Fruit fly (Drosophila melanogaster): ENCODE results near the gene Nse1.

DNA sequence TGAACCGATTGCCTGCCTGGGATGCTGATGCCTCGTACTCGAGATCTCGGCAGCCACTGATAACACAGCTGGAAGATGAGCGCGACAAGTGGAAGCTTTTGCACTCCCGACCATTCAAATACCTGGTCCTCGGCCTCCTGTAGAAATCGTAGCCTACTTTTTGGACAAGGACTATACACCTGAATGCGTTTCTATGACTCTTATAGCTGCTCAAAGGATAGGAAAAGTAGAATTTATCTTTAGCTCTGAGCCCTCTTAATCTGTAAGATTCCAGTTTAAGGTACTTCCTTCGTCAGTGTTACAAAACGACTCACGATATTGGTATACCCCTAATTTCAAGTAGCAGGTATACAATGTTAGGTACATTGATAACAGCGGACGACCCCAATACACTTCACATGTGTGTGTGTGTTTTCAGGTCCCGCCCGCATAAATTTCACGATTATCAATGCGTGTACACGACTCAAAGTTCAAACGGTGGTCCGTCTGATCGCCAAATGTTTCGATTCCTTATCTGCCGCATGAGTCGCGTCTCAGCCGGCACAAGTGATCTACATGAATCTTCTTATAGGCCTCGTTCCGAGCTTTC lies 38.9 kb upstream of the Nse1 start, which contains the start of gene AkhR:
- TF ChIP-seq tai (GFP tag; optimal IDR thresholded peaks at IDR 0.05): no peak
- no peak for TF ChIP-seq fru (GFP tag; optimal IDR thresholded peaks at IDR 0.05)
- no peak for TF ChIP-seq CG9705 (GFP tag; optimal IDR thresholded peaks at IDR 0.05)
- TF ChIP-seq Dif (GFP tag; optimal IDR thresholded peaks at IDR 0.05; ENCODE audit: partially characterized antibody): no peak

Measured in whole organism, wandering third instar larva.